Fruit fly (Drosophila melanogaster) whole organism, embryonic: Measurements from ENCODE around the gene cert.
A peak's percentile ranks its signal among the peaks of the same experiment; 100 is the strongest.

Experiments used
- CG10267 ChIP-seq: fragments of 200-800 bp; sonication (Bioruptor generic); optimal IDR thresholded peaks from 2 replicates; lab custom pipeline; 2018; ENCODE audit warnings: missing biosample characterization, mild to moderate bottlenecking, missing genetic modification characterization, moderate library complexity
- CG10565 ChIP-seq: fragments of 200-800 bp; sonication (Bioruptor generic); optimal IDR thresholded peaks from 3 replicates; lab custom pipeline; 2016; ENCODE audit warnings: missing biosample characterization, mild to moderate bottlenecking, missing genetic modification characterization
- CG13287 ChIP-seq: fragments of 200-800 bp; sonication (Bioruptor generic); IDR thresholded peaks from 2 replicates; pipeline ENCODE4 v1.3.6; 2022; ENCODE audit warnings: missing biosample characterization, missing genetic modification characterization; ENCODE audit not compliant: partially characterized antibody
- CG14860 ChIP-seq: fragments of 200-800 bp; sonication (Bioruptor generic); IDR thresholded peaks from 3 replicates; pipeline ENCODE4 v1.3.6; 2022; ENCODE audit warnings: missing biosample characterization, missing genetic modification characterization; ENCODE audit not compliant: partially characterized antibody
- CG17361 ChIP-seq: fragments of 200-800 bp; sonication (Bioruptor generic); IDR thresholded peaks from 3 replicates; pipeline ENCODE4 v1.3.6; 2022; ENCODE audit warnings: missing biosample characterization, missing genetic modification characterization
- CG17568 ChIP-seq: fragments of 200-800 bp; sonication (Bioruptor generic); optimal IDR thresholded peaks from 2 replicates; lab custom pipeline; 2018; ENCODE audit warnings: missing biosample characterization, mild to moderate bottlenecking, missing genetic modification characterization, moderate library complexity
- CG18476 ChIP-seq: fragments of 200-800 bp; sonication (Bioruptor generic); optimal IDR thresholded peaks from 2 replicates; lab custom pipeline; 2016; ENCODE audit warnings: missing biosample characterization, mild to moderate bottlenecking, missing genetic modification characterization
- CG18764 ChIP-seq: fragments of 200-800 bp; sonication (Bioruptor generic); optimal IDR thresholded peaks from 3 replicates; lab custom pipeline; 2016; ENCODE audit warnings: missing biosample characterization, missing genetic modification characterization
- CG2678 ChIP-seq: fragments of 200-800 bp; sonication (Bioruptor generic); optimal IDR thresholded peaks from 3 replicates; lab custom pipeline; 2019; ENCODE audit warnings: missing biosample characterization, mild to moderate bottlenecking, missing genetic modification characterization, moderate library complexity
- CG31365 ChIP-seq: fragments of 200-800 bp; sonication (Bioruptor generic); optimal IDR thresholded peaks from 2 replicates; lab custom pipeline; 2018; ENCODE audit warnings: missing biosample characterization, mild to moderate bottlenecking, missing genetic modification characterization
- CG3995 ChIP-seq: fragments of 200-800 bp; sonication (Bioruptor generic); optimal IDR thresholded peaks from 3 replicates; lab custom pipeline; 2016; ENCODE audit warnings: missing biosample characterization, missing genetic modification characterization
- CG4617 ChIP-seq: fragments of 200-800 bp; sonication (Bioruptor generic); optimal IDR thresholded peaks from 3 replicates; lab custom pipeline; 2016; ENCODE audit warnings: missing biosample characterization, missing genetic modification characterization, borderline replicate concordance
- CG4854 ChIP-seq: fragments of 200-800 bp; sonication (Bioruptor generic); optimal IDR thresholded peaks from 2 replicates; lab custom pipeline; 2016; ENCODE audit warnings: missing biosample characterization, missing genetic modification characterization, inconsistent platforms
- CG6813 ChIP-seq: fragments of 200-800 bp; sonication (Bioruptor generic); optimal IDR thresholded peaks from 2 replicates; lab custom pipeline; 2017; ENCODE audit warnings: missing biosample characterization, missing genetic modification characterization, mild to moderate bottlenecking, moderate library complexity, missing genetic modification reagents
- CG6854 ChIP-seq: fragments of 200-800 bp; sonication (Bioruptor generic); optimal IDR thresholded peaks from 3 replicates; lab custom pipeline; 2017; ENCODE audit warnings: missing biosample characterization, mild to moderate bottlenecking, missing genetic modification characterization
- CG7357 ChIP-seq: fragments of 200-800 bp; sonication (Bioruptor generic); IDR thresholded peaks from 3 replicates; pipeline ENCODE4 v1.3.6; 2022; ENCODE audit warnings: missing biosample characterization, missing genetic modification characterization
- CG7839 ChIP-seq: fragments of 200-800 bp; sonication (Bioruptor generic); optimal IDR thresholded peaks from 3 replicates; lab custom pipeline; 2018; ENCODE audit warnings: missing biosample characterization, mild to moderate bottlenecking, missing genetic modification characterization, moderate library complexity
- CG8281 ChIP-seq: fragments of 200-800 bp; sonication (Bioruptor generic); optimal IDR thresholded peaks from 2 replicates; lab custom pipeline; 2018; ENCODE audit warnings: missing biosample characterization, mild to moderate bottlenecking, missing genetic modification characterization, moderate library complexity
- CG9609 ChIP-seq: fragments of 200-800 bp; sonication (Bioruptor generic); optimal IDR thresholded peaks from 3 replicates; lab custom pipeline; 2016; ENCODE audit warnings: missing biosample characterization, missing genetic modification characterization
- Elba2 ChIP-seq: fragments of 200-800 bp; sonication (Bioruptor generic); optimal IDR thresholded peaks from 3 replicates; lab custom pipeline; 2016; ENCODE audit warnings: missing biosample characterization, missing genetic modification characterization
- Fer1 ChIP-seq: fragments of 200-800 bp; sonication (Bioruptor generic); optimal IDR thresholded peaks from 2 replicates; lab custom pipeline; 2017; ENCODE audit warnings: missing biosample characterization, mild to moderate bottlenecking, missing genetic modification characterization
- MBD-R2 ChIP-seq: fragments of 200-800 bp; sonication (Bioruptor generic); IDR thresholded peaks from 2 replicates; pipeline ENCODE4 v1.3.6; 2022; ENCODE audit warnings: missing biosample characterization, missing genetic modification characterization
- Meics ChIP-seq: fragments of 200-800 bp; sonication (Bioruptor generic); optimal IDR thresholded peaks from 2 replicates; lab custom pipeline; 2017; ENCODE audit warnings: missing biosample characterization, mild to moderate bottlenecking, missing genetic modification characterization
- Myb ChIP-seq: fragments of 200-800 bp; sonication (Bioruptor generic); optimal IDR thresholded peaks from 2 replicates; lab custom pipeline; 2016; ENCODE audit warnings: missing biosample characterization, missing genetic modification characterization
- NC2β ChIP-seq: fragments of 200-800 bp; sonication (Bioruptor generic); optimal IDR thresholded peaks from 2 replicates; lab custom pipeline; 2016; ENCODE audit warnings: missing biosample characterization, missing genetic modification characterization
- Opbp ChIP-seq: fragments of 200-800 bp; sonication (Bioruptor generic); IDR thresholded peaks from 3 replicates; pipeline ENCODE4 v1.3.6; 2022; ENCODE audit warnings: missing biosample characterization, missing genetic modification characterization; ENCODE audit not compliant: partially characterized antibody
- PHDP ChIP-seq: fragments of 200-800 bp; sonication (Bioruptor generic); optimal IDR thresholded peaks from 3 replicates; lab custom pipeline; 2018; ENCODE audit warnings: missing biosample characterization, mild to moderate bottlenecking, missing genetic modification characterization, moderate library complexity
- Six4 ChIP-seq: fragments of 200-800 bp; sonication (Bioruptor generic); optimal IDR thresholded peaks from 2 replicates; lab custom pipeline; 2016; ENCODE audit warnings: missing biosample characterization, missing genetic modification characterization
- Tbp ChIP-seq: fragments of >200 bp; optimal IDR thresholded peaks from 2 replicates; lab custom pipeline; 2018; ENCODE audit warnings: missing biosample characterization, missing genetic modification characterization
- Usf ChIP-seq: fragments of 200-800 bp; sonication (Bioruptor generic); optimal IDR thresholded peaks from 2 replicates; lab custom pipeline; 2017; ENCODE audit warnings: missing genotype, missing biosample characterization, missing genetic modification characterization
- ase ChIP-seq: fragments of 200-800 bp; sonication (Bioruptor generic); IDR thresholded peaks from 3 replicates; pipeline ENCODE4 v1.3.6; 2022; ENCODE audit warnings: missing biosample characterization, missing genetic modification characterization
- ato ChIP-seq: fragments of 200-800 bp; sonication (Bioruptor generic); IDR thresholded peaks from 2 replicates; pipeline ENCODE4 v1.3.6; 2022; ENCODE audit warnings: missing biosample characterization, missing genetic modification characterization; ENCODE audit not compliant: partially characterized antibody
- chn ChIP-seq: fragments of 200-800 bp; sonication (Bioruptor generic); optimal IDR thresholded peaks from 2 replicates; lab custom pipeline; 2016; ENCODE audit warnings: missing biosample characterization, missing genetic modification characterization
- crc ChIP-seq: fragments of 200-800 bp; sonication (Bioruptor generic); optimal IDR thresholded peaks from 2 replicates; lab custom pipeline; 2016; ENCODE audit warnings: missing biosample characterization, missing genetic modification characterization
- dimm ChIP-seq: fragments of 200-800 bp; sonication (Bioruptor generic); IDR thresholded peaks from 2 replicates; pipeline ENCODE4 v1.3.6; 2022; ENCODE audit warnings: missing biosample characterization, missing genetic modification characterization
- disco-r ChIP-seq: fragments of 200-800 bp; sonication (Bioruptor generic); optimal IDR thresholded peaks from 2 replicates; lab custom pipeline; 2016; ENCODE audit warnings: missing biosample characterization, missing genetic modification characterization
- fd102C ChIP-seq: fragments of 200-800 bp; sonication (Bioruptor generic); optimal IDR thresholded peaks from 2 replicates; lab custom pipeline; 2018; ENCODE audit warnings: missing biosample characterization, mild to moderate bottlenecking, missing genetic modification characterization, moderate library complexity
- gsb-n ChIP-seq: fragments of 200-800 bp; sonication (Bioruptor generic); optimal IDR thresholded peaks from 3 replicates; lab custom pipeline; 2018; ENCODE audit warnings: missing biosample characterization, mild to moderate bottlenecking, missing genetic modification characterization
- knrl ChIP-seq: fragments of 200-800 bp; sonication (Bioruptor generic); IDR thresholded peaks from 3 replicates; pipeline ENCODE4 v1.3.6; 2022; ENCODE audit warnings: missing biosample characterization, missing genetic modification characterization; ENCODE audit not compliant: partially characterized antibody
- lab ChIP-seq: fragments of 200-800 bp; sonication (Bioruptor generic); optimal IDR thresholded peaks from 3 replicates; lab custom pipeline; 2017; ENCODE audit warnings: missing biosample characterization, missing genetic modification characterization, mild to moderate bottlenecking, moderate library complexity, missing genetic modification reagents
- oc ChIP-seq: fragments of 200-800 bp; sonication (Bioruptor generic); optimal IDR thresholded peaks from 2 replicates; lab custom pipeline; 2018; ENCODE audit warnings: missing biosample characterization, mild to moderate bottlenecking, missing genetic modification characterization, moderate library complexity
- peb ChIP-seq: fragments of 200-800 bp; sonication (Bioruptor generic); IDR thresholded peaks from 2 replicates; pipeline ENCODE4 v1.3.6; 2022; ENCODE audit warnings: missing biosample characterization, missing genetic modification characterization
- pum ChIP-seq: fragments of 200-800 bp; sonication (Bioruptor generic); optimal IDR thresholded peaks from 2 replicates; lab custom pipeline; 2016; ENCODE audit warnings: missing biosample characterization, missing genetic modification characterization
- run ChIP-seq: fragments of 200-800 bp; sonication (Bioruptor generic); optimal IDR thresholded peaks from 3 replicates; lab custom pipeline; 2018; ENCODE audit warnings: missing biosample characterization, mild to moderate bottlenecking, missing genetic modification characterization
- seq ChIP-seq: fragments of 200-800 bp; sonication (Bioruptor generic); IDR thresholded peaks from 2 replicates; pipeline ENCODE4 v1.3.6; 2022; ENCODE audit warnings: missing biosample characterization, missing genetic modification characterization
- slbo ChIP-seq: fragments of 200-800 bp; sonication (Bioruptor generic); IDR thresholded peaks from 2 replicates; pipeline ENCODE4 v1.3.6; 2022; ENCODE audit warnings: missing biosample characterization, missing genetic modification characterization
- tin ChIP-seq: fragments of 200-800 bp; sonication (Bioruptor generic); optimal IDR thresholded peaks from 3 replicates; lab custom pipeline; 2016; ENCODE audit warnings: missing biosample characterization, missing genetic modification characterization
- zen ChIP-seq: fragments of 200-800 bp; sonication (Bioruptor generic); optimal IDR thresholded peaks from 3 replicates; lab custom pipeline; 2018; ENCODE audit warnings: missing biosample characterization, mild to moderate bottlenecking, missing genetic modification characterization, moderate library complexity

cert gene

DNA sequence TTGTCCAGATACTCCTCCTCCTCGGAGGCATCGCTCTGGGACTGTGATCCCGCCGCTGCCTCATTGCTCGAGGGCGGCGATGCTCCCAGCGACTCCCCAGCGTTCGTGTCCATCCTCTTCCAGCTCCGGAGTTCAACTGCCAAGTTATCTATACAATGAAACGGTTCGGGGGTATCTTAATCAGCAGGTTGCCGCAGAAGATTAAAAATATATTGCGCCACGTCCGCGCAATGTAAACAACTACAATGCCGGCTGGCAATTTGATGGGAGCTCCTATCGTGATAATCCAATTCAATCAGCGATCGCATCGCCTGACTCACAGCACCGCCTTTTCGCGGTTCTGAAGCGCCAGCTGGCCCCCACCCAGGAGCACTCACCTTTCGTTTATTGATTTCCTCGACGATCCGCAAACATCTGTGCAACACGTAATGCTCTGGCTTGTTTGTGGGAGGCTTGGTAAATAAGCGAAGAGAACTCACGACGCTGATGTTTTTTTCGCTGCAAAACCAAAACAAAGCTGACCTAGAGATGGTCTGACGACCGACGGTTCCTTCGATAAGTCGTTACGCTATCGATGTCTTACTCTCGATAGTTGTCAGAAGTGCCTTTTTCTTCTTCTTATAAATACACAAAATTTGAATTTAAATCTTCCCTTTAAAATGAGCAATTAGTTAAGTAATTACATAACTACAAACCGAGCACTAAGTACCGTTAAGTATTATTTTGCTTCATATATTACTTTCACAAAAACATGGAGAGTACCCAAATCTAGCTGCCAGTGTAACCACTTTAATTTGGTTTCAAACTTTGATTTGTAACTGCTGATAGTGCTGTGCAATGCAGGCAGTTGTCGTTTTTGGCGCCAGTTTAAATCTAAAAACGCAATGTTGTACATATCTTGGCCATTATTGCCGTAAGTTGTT is at the start of gene cert (continued):
- TF ChIP-seq CG18764 (GFP tag; lab: Kevin White, UChicago) (no peak), zen (tag; lab: Kevin White, UChicago) (peak; percentile 29), CG18476 (GFP tag; lab: Kevin White, UChicago) (no peak), chn (GFP tag; lab: Kevin White, UChicago) (no peak), CG31365 (tag; lab: Kevin White, UChicago) (no peak), CG7839 (tag; lab: Kevin White, UChicago) (peak; percentile 16), CG17568 (GFP tag; lab: Kevin White, UChicago) (peak; percentile 33), CG6813 (GFP tag; lab: Kevin White, UChicago) (peak; percentile 38), Meics (GFP tag; lab: Kevin White, UChicago) (peak; percentile 2), Myb (GFP tag; lab: Kevin White, UChicago) (peak; percentile 96), dimm (GFP tag; lab: Robert Waterston, UW) (no peak), Tbp (GFP tag; lab: Kevin White, UChicago) (no peak), CG4854 (peak; percentile 31), Six4 (GFP tag; lab: Kevin White, UChicago) (no peak), seq (GFP tag; lab: Robert Waterston, UW) (no peak), PHDP (tag; lab: Kevin White, UChicago) (peak; percentile 15), knrl (GFP tag; lab: Robert Waterston, UW) (peak; percentile 92), Fer1 (peak; percentile 44), CG7357 (GFP tag; lab: Robert Waterston, UW) (no peak), CG13287 (peak; percentile 94), lab (GFP tag; lab: Kevin White, UChicago) (no peak), CG2678 (tag; lab: Kevin White, UChicago) (no peak), Opbp (GFP tag; lab: Robert Waterston, UW) (peak; percentile 90), CG8281 (no peak), gsb-n (tag; lab: Kevin White, UChicago) (peak; percentile 37), peb (GFP tag; lab: Robert Waterston, UW) (no peak), CG9609 (GFP tag; lab: Kevin White, UChicago) (no peak), CG17361 (GFP tag; lab: Robert Waterston, UW) (peak; percentile 63; the same call in 2 of the 3 replicates), tin (GFP tag; lab: Kevin White, UChicago) (peak; percentile 21), disco-r (GFP tag; lab: Kevin White, UChicago) (no peak), fd102C (no peak), crc (GFP tag; lab: Kevin White, UChicago) (no peak), pum (GFP tag; lab: Kevin White, UChicago) (peak; percentile 6), CG10565 (GFP tag; lab: Kevin White, UChicago) (no peak), CG10267 (tag; lab: Kevin White, UChicago) (peak; percentile 92), ato (peak; percentile 86), run (tag; lab: Kevin White, UChicago) (no peak), slbo (GFP tag; lab: Robert Waterston, UW) (peak; percentile 54; the same call in 1 of the 2 replicates), oc (tag; lab: Kevin White, UChicago) (no peak), CG14860 (GFP tag; lab: Robert Waterston, UW) (peak; percentile 88), CG6854 (GFP tag; lab: Kevin White, UChicago) (no peak), ase (GFP tag; lab: Robert Waterston, UW) (no peak), MBD-R2 (peak; percentile 71), Elba2 (GFP tag; lab: Kevin White, UChicago) (no peak), CG4617 (GFP tag; lab: Kevin White, UChicago) (peak; percentile 37), CG3995 (GFP tag; lab: Kevin White, UChicago) (peak; percentile 37), NC2β (peak; percentile 33), Usf (no peak)
